Worm (Caenorhabditis elegans) whole organism, mixed stage, embryonic: Measurements from ENCODE around the gene Y75B12A.2.

Source experiments
- M03D4.4 ChIP-seq: sonication (generic microtip); optimal IDR thresholded peaks from 2 replicates; lab custom pipeline; 2017; ENCODE audit warnings: mild to moderate bottlenecking, missing genetic modification characterization, missing compliant biosample characterization
- bed-3 ChIP-seq: fragments of 200-800 bp; sonication (Bioruptor generic); optimal IDR thresholded peaks from 3 replicates; lab custom pipeline; 2018; ENCODE audit warnings: mild to moderate bottlenecking, missing genetic modification characterization, moderate library complexity, missing compliant biosample characterization
- blmp-1 ChIP-seq: fragments of 150-350 bp; optimal IDR thresholded peaks from 2 replicates; lab custom pipeline; 2014; ENCODE audit warnings: missing biosample characterization, missing genetic modification characterization
- ceh-39 ChIP-seq: fragments of 150-350 bp; optimal IDR thresholded peaks from 2 replicates; lab custom pipeline; 2014; ENCODE audit warnings: missing biosample characterization, missing genetic modification characterization
- ceh-43 ChIP-seq: fragments of 200-800 bp; sonication (Bioruptor generic); optimal IDR thresholded peaks from 2 replicates; lab custom pipeline; 2018; ENCODE audit warnings: mild to moderate bottlenecking, missing genetic modification characterization, moderate library complexity, missing compliant biosample characterization
- ceh-83 ChIP-seq: fragments of 200-800 bp; sonication (Bioruptor generic); optimal IDR thresholded peaks from 2 replicates; lab custom pipeline; 2018; ENCODE audit warnings: mild to moderate bottlenecking, missing genetic modification characterization, missing compliant biosample characterization
- ces-1 ChIP-seq: fragments of 150-350 bp; optimal IDR thresholded peaks from 2 replicates; lab custom pipeline; 2014; ENCODE audit warnings: missing biosample characterization, missing genetic modification reagents, missing genetic modification characterization
- cnd-1 ChIP-seq: fragments of 200-800 bp; sonication (Bioruptor generic); optimal IDR thresholded peaks from 2 replicates; lab custom pipeline; 2018; ENCODE audit warnings: mild to moderate bottlenecking, missing genetic modification characterization, missing compliant biosample characterization
- drap-1 ChIP-seq: fragments of 200-800 bp; sonication (Bioruptor generic); optimal IDR thresholded peaks from 3 replicates; lab custom pipeline; 2018; ENCODE audit warnings: mild to moderate bottlenecking, missing genetic modification characterization, missing compliant biosample characterization
- elt-1 ChIP-seq: sonication (generic microtip); optimal IDR thresholded peaks from 2 replicates; lab custom pipeline; 2017; ENCODE audit warnings: missing genetic modification characterization, mild to moderate bottlenecking, missing compliant biosample characterization, antibody characterized with exemption, moderate library complexity, borderline replicate concordance; ENCODE audit not compliant: insufficient read depth
- elt-3 ChIP-seq: fragments of 150-350 bp; optimal IDR thresholded peaks from 2 replicates; lab custom pipeline; 2014; ENCODE audit warnings: missing biosample characterization, missing genetic modification characterization
- flh-1 ChIP-seq: fragments of 200-800 bp; sonication (Bioruptor generic); optimal IDR thresholded peaks from 2 replicates; lab custom pipeline; 2018; ENCODE audit warnings: mild to moderate bottlenecking, missing genetic modification characterization, moderate library complexity, missing compliant biosample characterization
- ham-2 ChIP-seq: fragments of 200-800 bp; sonication (Bioruptor generic); optimal IDR thresholded peaks from 2 replicates; lab custom pipeline; 2018; ENCODE audit warnings: mild to moderate bottlenecking, missing genetic modification characterization, missing compliant biosample characterization
- hlh-1 ChIP-seq: fragments of 150-350 bp; optimal IDR thresholded peaks from 2 replicates; lab custom pipeline; 2014; ENCODE audit warnings: missing biosample characterization, missing genetic modification reagents, missing genetic modification characterization
- lin-13 ChIP-seq: fragments of 150-350 bp; optimal IDR thresholded peaks from 2 replicates; lab custom pipeline; 2014; ENCODE audit warnings: missing biosample characterization, missing genetic modification characterization
- lin-32 ChIP-seq: fragments of 200-800 bp; sonication (Bioruptor generic); optimal IDR thresholded peaks from 2 replicates; lab custom pipeline; 2018; ENCODE audit warnings: mild to moderate bottlenecking, missing genetic modification characterization, missing compliant biosample characterization
- lsy-2 ChIP-seq: fragments of 150-350 bp; optimal IDR thresholded peaks from 2 replicates; lab custom pipeline; 2014; ENCODE audit warnings: missing biosample characterization, missing genetic modification characterization
- mab-5 ChIP-seq: fragments of 150-350 bp; optimal IDR thresholded peaks from 2 replicates; lab custom pipeline; 2014; ENCODE audit warnings: missing biosample characterization, missing genetic modification characterization
- mep-1 ChIP-seq: fragments of 150-350 bp; optimal IDR thresholded peaks from 2 replicates; lab custom pipeline; 2017; ENCODE audit warnings: missing biosample characterization, missing genetic modification reagents, missing genetic modification characterization, inconsistent platforms
- mls-2 ChIP-seq: sonication (generic microtip); optimal IDR thresholded peaks from 2 replicates; lab custom pipeline; 2016; ENCODE audit warnings: mild to moderate bottlenecking, missing genetic modification characterization, moderate library complexity, missing compliant biosample characterization
- nhr-12 ChIP-seq: fragments of 150-350 bp; optimal IDR thresholded peaks from 2 replicates; lab custom pipeline; 2014; ENCODE audit warnings: missing biosample characterization, missing genetic modification characterization
- nhr-2 ChIP-seq: fragments of 150-350 bp; optimal IDR thresholded peaks from 2 replicates; lab custom pipeline; 2014; ENCODE audit warnings: missing biosample characterization, missing genetic modification characterization
- nhr-237 ChIP-seq: fragments of 150-350 bp; optimal IDR thresholded peaks from 2 replicates; lab custom pipeline; 2014; ENCODE audit warnings: missing biosample characterization, missing genetic modification characterization
- nhr-28 ChIP-seq: fragments of 150-350 bp; optimal IDR thresholded peaks from 2 replicates; lab custom pipeline; 2014; ENCODE audit warnings: missing biosample characterization, missing genetic modification characterization
- nhr-76 ChIP-seq: sonication (generic microtip); optimal IDR thresholded peaks from 2 replicates; lab custom pipeline; 2017; ENCODE audit warnings: missing biosample characterization, missing genetic modification characterization
- pha-4 ChIP-seq: fragments of 150-350 bp; optimal IDR thresholded peaks from 2 replicates; lab custom pipeline; 2018; ENCODE audit warnings: missing biosample characterization, missing genetic modification reagents, missing genetic modification characterization
- sem-2 ChIP-seq: fragments of 200-800 bp; sonication (Bioruptor generic); optimal IDR thresholded peaks from 2 replicates; lab custom pipeline; 2018; ENCODE audit warnings: mild to moderate bottlenecking, missing genetic modification characterization, missing compliant biosample characterization
- snpc-4 ChIP-seq: fragments of 150-350 bp; optimal IDR thresholded peaks from 2 replicates; lab custom pipeline; 2014; ENCODE audit warnings: missing biosample characterization, missing genetic modification characterization
- sptf-1 ChIP-seq: sonication (generic microtip); optimal IDR thresholded peaks from 2 replicates; lab custom pipeline; 2017; ENCODE audit warnings: mild to moderate bottlenecking, missing genetic modification characterization, moderate library complexity, missing compliant biosample characterization
- tbx-8 ChIP-seq: fragments of 200-800 bp; sonication (Bioruptor generic); optimal IDR thresholded peaks from 2 replicates; lab custom pipeline; 2018; ENCODE audit warnings: mild to moderate bottlenecking, missing genetic modification characterization, moderate library complexity, missing compliant biosample characterization
- unc-120 ChIP-seq: sonication (generic microtip); optimal IDR thresholded peaks from 2 replicates; lab custom pipeline; 2017; ENCODE audit warnings: missing genetic modification characterization, missing compliant biosample characterization; ENCODE audit not compliant: poor library complexity, severe bottlenecking
- unc-39 ChIP-seq: fragments of 150-350 bp; optimal IDR thresholded peaks from 2 replicates; lab custom pipeline; 2014; ENCODE audit warnings: missing biosample characterization, missing genetic modification characterization
- unc-62 ChIP-seq: fragments of 150-350 bp; optimal IDR thresholded peaks from 2 replicates; lab custom pipeline; 2014; ENCODE audit warnings: missing biosample characterization, missing genetic modification reagents, missing genetic modification characterization
- zip-8 ChIP-seq: fragments of 150-350 bp; optimal IDR thresholded peaks from 2 replicates; lab custom pipeline; 2014; ENCODE audit warnings: missing biosample characterization, missing genetic modification characterization
- ztf-11 ChIP-seq: fragments of 150-350 bp; optimal IDR thresholded peaks from 2 replicates; lab custom pipeline; 2014; ENCODE audit warnings: missing biosample characterization, missing genetic modification characterization

The Y75B12A.2 gene

ce11 chrV:15140247-15140646 is 30.9 kb downstream of the Y75B12A.2 start, which contains the start of gene K08F9.3:
Gene K08F9.3, plus strand, starts transcription at chrV:15140547.
- TF ChIP-seq unc-120 (tag; lab: Kevin White, UChicago) (no peak), ham-2 (no peak), sptf-1 (tag; lab: Kevin White, UChicago) (no peak), ceh-83 (GFP tag; lab: Kevin White, UChicago) (no peak), tbx-8 (no peak), ztf-11 (tag; lab: Kevin White, UChicago) (no peak), nhr-237 (tag; lab: Kevin White, UChicago) (no peak), unc-62 (no peak), pha-4 (tag; lab: Kevin White, UChicago) (no peak), ceh-43 (no peak), hlh-1 (tag; lab: Kevin White, UChicago) (no peak)
- TF ChIP-seq, all 35 proteins: peak for 0

ce11 chrV:15143285-15143684 is 33.9 kb downstream of the Y75B12A.2 start, which contains the start of gene K08F9.1:
Gene K08F9.1, minus strand, starts transcription at chrV:15143385.
- no peak for TF ChIP-seq drap-1 (GFP tag; lab: Kevin White, UChicago)
- TF ChIP-seq tbx-8 = no peak
- TF ChIP-seq nhr-76 (tag; lab: Kevin White, UChicago) = no peak
- no peak for TF ChIP-seq nhr-2 (tag; lab: Kevin White, UChicago)
- no peak for TF ChIP-seq elt-1 (tag; lab: Kevin White, UChicago)
- TF ChIP-seq, all 35 proteins: peak for 0

ce11 chrV:15143798-15144197 is 34.4 kb downstream of the Y75B12A.2 start, which contains the start of gene K08F9.4:
Gene K08F9.4, plus strand, starts transcription at chrV:15144019.
- TF ChIP-seq elt-3 (no peak), hlh-1 (tag; lab: Kevin White, UChicago) (peak; percentile 2), ceh-83 (GFP tag; lab: Kevin White, UChicago) (no peak), nhr-237 (tag; lab: Kevin White, UChicago) (no peak), ham-2 (no peak), ztf-11 (tag; lab: Kevin White, UChicago) (no peak), mab-5 (tag; lab: Kevin White, UChicago) (no peak), mls-2 (tag; lab: Kevin White, UChicago) (no peak), unc-39 (tag; lab: Kevin White, UChicago) (no peak), M03D4.4 (tag; lab: Kevin White, UChicago) (no peak), nhr-12 (tag; lab: Kevin White, UChicago) (no peak), cnd-1 (tag; lab: Kevin White, UChicago) (no peak), zip-8 (tag; lab: Kevin White, UChicago) (no peak), nhr-2 (tag; lab: Kevin White, UChicago) (no peak), nhr-28 (tag; lab: Kevin White, UChicago) (no peak), bed-3 (GFP tag; lab: Kevin White, UChicago) (no peak), ces-1 (peak; percentile 59), unc-62 (no peak), snpc-4 (tag; lab: Kevin White, UChicago) (no peak), nhr-76 (tag; lab: Kevin White, UChicago) (no peak), lin-13 (tag; lab: Kevin White, UChicago) (no peak), mep-1 (tag; lab: Kevin White, UChicago) (peak; percentile 63), pha-4 (tag; lab: Kevin White, UChicago) (peak; percentile 73), sptf-1 (tag; lab: Kevin White, UChicago) (no peak), elt-1 (tag; lab: Kevin White, UChicago) (no peak), lsy-2 (tag; lab: Kevin White, UChicago) (peak; percentile 55), blmp-1 (peak; percentile 98), flh-1 (no peak), drap-1 (GFP tag; lab: Kevin White, UChicago) (no peak), ceh-43 (no peak), lin-32 (no peak), unc-120 (tag; lab: Kevin White, UChicago) (no peak), sem-2 (no peak), ceh-39 (tag; lab: Kevin White, UChicago) (no peak), tbx-8 (no peak)

- TF ChIP-seq zip-8 (tag; lab: Kevin White, UChicago) (no peak), unc-62 (no peak), lin-13 (tag; lab: Kevin White, UChicago) (no peak), pha-4 (tag; lab: Kevin White, UChicago) (no peak), elt-1 (tag; lab: Kevin White, UChicago) (no peak), lsy-2 (tag; lab: Kevin White, UChicago) (no peak), elt-3 (no peak), ceh-39 (tag; lab: Kevin White, UChicago) (no peak), ces-1 (no peak)
- TF ChIP-seq, all 35 proteins: peak for 0
Observed at ce11 chrV:15147776-15148175, 38.4 kb downstream of the Y75B12A.2 start, which contains the start of gene T09F5.20. Gene T09F5.20, minus strand, starts transcription at chrV:15147876.
